Fruit fly (Drosophila melanogaster): ENCODE data around the gene Frl.

Gene Frl

DNA sequence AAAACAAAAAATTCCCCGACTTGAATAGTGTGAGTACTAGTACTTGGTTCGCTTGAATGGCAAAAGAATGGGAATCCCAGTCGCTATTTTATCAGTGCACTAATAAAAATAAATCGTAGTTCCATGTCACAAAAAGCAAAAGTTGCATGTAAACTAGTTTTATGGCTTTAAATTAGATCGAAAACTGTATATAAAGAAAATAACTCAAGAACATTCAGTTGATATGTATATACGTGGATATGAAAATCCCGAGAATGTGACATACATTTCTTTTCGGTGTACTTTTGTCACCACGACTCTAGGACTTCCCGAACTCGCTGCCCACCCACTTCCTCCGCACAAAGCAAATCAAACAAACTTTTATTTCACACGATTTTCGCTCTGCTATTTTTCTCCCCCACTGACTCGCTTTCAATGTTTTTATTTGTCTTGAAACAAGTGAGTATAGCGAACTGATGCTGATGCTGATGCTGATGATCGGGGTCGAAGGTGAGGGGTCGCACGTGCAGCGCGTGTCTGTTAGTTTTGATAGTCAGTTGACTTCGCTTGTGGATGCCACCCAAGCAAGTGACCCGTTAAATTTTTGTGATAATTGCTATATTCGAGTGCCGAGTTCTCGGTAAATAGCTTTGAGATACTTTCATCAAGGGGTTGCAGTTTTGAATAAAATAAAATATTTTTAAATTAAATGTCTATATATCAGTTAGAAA, 48.6 kb downstream of the Frl start:
- no peak for TF ChIP-seq sv (GFP tag; optimal IDR thresholded peaks at IDR 0.05)
- no peak for TF ChIP-seq Abd-B (GFP tag; optimal IDR thresholded peaks at IDR 0.05)
- TF ChIP-seq jim (GFP tag; optimal IDR thresholded peaks at IDR 0.05), result no peak
- TF ChIP-seq Jra (GFP tag; optimal IDR thresholded peaks at IDR 0.05), result no peak
- TF ChIP-seq Hnf4 (GFP tag; optimal IDR thresholded peaks at IDR 0.05), result no peak
- no peak for TF ChIP-seq HLH106 (tag; optimal IDR thresholded peaks at IDR 0.05)
- TF ChIP-seq dmrt93B (GFP tag; optimal IDR thresholded peaks at IDR 0.05), result no peak
- no peak for TF ChIP-seq CG9705 (GFP tag; optimal IDR thresholded peaks at IDR 0.05)
- TF ChIP-seq lola (GFP tag; optimal IDR thresholded peaks at IDR 0.05), result no peak
- no peak for TF ChIP-seq brk (GFP tag; optimal IDR thresholded peaks at IDR 0.05)
- no peak for TF ChIP-seq Myc (optimal IDR thresholded peaks at IDR 0.05)
- TF ChIP-seq CrebA (GFP tag; optimal IDR thresholded peaks at IDR 0.05; ENCODE audit: borderline replicate concordance), result no peak
- no peak for TF ChIP-seq ey (GFP tag; optimal IDR thresholded peaks at IDR 0.05)
- TF ChIP-seq N (GFP tag; optimal IDR thresholded peaks at IDR 0.05), result no peak
- no peak for TF ChIP-seq CG32264 (GFP tag; optimal IDR thresholded peaks at IDR 0.05)
- no peak for TF ChIP-seq OdsH (GFP tag; optimal IDR thresholded peaks at IDR 0.05)
- no peak for TF ChIP-seq h (GFP tag; optimal IDR thresholded peaks at IDR 0.05)
- TF ChIP-seq woc (GFP tag; optimal IDR thresholded peaks at IDR 0.05), result no peak
- no peak for TF ChIP-seq Mio (GFP tag; optimal IDR thresholded peaks at IDR 0.05)

DNA sequence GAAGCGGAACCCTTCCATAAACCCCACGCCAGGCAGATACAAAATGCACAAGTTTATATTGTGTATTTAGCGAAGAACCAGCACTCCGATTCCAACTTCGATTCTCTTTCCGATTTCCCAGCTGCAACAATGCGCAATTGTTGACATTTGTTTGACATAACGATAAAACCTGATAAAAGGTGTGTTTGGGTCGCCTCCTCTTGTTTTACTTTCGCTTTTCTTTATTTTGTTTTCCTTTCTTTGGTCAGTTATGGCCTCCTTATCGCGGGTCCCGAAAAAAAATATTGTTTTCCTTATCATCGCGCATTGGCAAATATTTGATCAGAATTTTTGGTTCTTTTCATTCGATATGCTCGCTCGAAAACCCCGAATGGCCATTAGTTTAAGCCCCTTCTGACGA, 52.0 kb downstream of the Frl start:
- TF ChIP-seq h (GFP tag; optimal IDR thresholded peaks at IDR 0.05) (no peak), psq (GFP tag; optimal IDR thresholded peaks at IDR 0.05) (no peak), brk (GFP tag; optimal IDR thresholded peaks at IDR 0.05) (no peak), rgr (GFP tag; optimal IDR thresholded peaks at IDR 0.05) (no peak), CG32264 (GFP tag; optimal IDR thresholded peaks at IDR 0.05) (no peak), N (GFP tag; optimal IDR thresholded peaks at IDR 0.05) (no peak), dsf (GFP tag; optimal IDR thresholded peaks at IDR 0.05; ENCODE audit: borderline replicate concordance) (no peak), jim (GFP tag; optimal IDR thresholded peaks at IDR 0.05) (no peak), Hr83 (GFP tag; optimal IDR thresholded peaks at IDR 0.05; ENCODE audit: poor library complexity, severe bottlenecking) (no peak), lola (GFP tag; optimal IDR thresholded peaks at IDR 0.05) (no peak), sage (GFP tag; optimal IDR thresholded peaks at IDR 0.05) (no peak)

DNA sequence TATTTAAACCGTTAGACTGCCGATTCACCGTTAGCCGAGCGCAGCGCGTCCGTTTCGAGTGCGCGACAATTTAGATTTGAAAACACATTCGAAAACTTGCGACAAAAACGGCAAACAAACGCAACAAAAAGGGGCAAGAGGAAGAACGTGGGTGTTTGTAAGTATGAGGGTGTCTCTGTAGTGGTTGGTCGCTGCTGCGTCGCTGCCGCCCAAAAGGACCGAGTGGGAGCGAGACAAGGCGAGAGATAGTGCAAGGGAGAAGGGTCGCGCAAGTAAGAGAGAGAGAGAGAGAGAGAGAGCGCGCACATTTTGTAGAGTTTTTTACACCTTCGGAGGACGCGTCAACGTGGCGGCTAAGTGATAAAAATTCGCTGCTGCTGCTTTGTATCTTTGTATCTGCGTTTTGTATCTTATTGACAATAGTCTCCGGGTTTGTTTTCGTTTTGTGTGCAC, 55.1 kb downstream of the Frl start, which contains the start of gene Sox21a:
Gene Sox21a (minus strand): TSS at position 51 of the 453 bp plus-strand sequence.
- TF ChIP-seq psq (GFP tag; optimal IDR thresholded peaks at IDR 0.05) (no peak), tai (GFP tag; optimal IDR thresholded peaks at IDR 0.05) (no peak), usp (GFP tag; optimal IDR thresholded peaks at IDR 0.05) (no peak), br (GFP tag; optimal IDR thresholded peaks at IDR 0.05) (no peak), Hr83 (GFP tag; optimal IDR thresholded peaks at IDR 0.05; ENCODE audit: poor library complexity, severe bottlenecking) (no peak), Jra (GFP tag; optimal IDR thresholded peaks at IDR 0.05) (no peak), dl (GFP tag; optimal IDR thresholded peaks at IDR 0.05; ENCODE audit: insufficient read depth in 1 of 2, partially characterized antibody in 2 of 2) (no peak), Vsx2 (GFP tag; optimal IDR thresholded peaks at IDR 0.05; ENCODE audit: partially characterized antibody) (no peak), jim (GFP tag; optimal IDR thresholded peaks at IDR 0.05) (no peak), CrebA (GFP tag; optimal IDR thresholded peaks at IDR 0.05; ENCODE audit: borderline replicate concordance) (no peak), OdsH (GFP tag; optimal IDR thresholded peaks at IDR 0.05) (no peak), woc (GFP tag; optimal IDR thresholded peaks at IDR 0.05) (no peak), Hr78 (GFP tag; optimal IDR thresholded peaks at IDR 0.05) (no peak), Mio (GFP tag; optimal IDR thresholded peaks at IDR 0.05) (no peak), fru (GFP tag; optimal IDR thresholded peaks at IDR 0.05) (no peak), CG9705 (GFP tag; optimal IDR thresholded peaks at IDR 0.05) (no peak)

DNA sequence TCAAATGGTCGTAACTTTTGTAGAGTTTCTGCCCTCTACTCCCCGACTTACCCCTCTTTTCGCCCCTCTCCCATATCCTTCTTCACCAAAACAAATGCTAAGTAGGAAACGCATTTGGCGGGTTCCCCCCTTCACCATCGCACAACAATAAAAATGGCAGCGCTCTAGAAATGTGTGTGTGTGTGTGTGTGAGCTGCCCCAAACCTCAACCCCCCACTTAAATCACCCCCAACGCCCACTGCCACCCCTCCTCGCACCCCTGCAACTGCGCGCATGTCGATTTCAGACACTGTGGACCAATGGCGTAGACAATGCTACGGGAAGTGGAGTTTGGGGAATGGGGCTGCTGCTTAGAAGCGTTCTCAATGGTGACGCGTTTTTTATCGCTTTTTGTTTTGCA, 56.8 kb downstream of the Frl start:
- no peak for TF ChIP-seq br (GFP tag; optimal IDR thresholded peaks at IDR 0.05)

DNA sequence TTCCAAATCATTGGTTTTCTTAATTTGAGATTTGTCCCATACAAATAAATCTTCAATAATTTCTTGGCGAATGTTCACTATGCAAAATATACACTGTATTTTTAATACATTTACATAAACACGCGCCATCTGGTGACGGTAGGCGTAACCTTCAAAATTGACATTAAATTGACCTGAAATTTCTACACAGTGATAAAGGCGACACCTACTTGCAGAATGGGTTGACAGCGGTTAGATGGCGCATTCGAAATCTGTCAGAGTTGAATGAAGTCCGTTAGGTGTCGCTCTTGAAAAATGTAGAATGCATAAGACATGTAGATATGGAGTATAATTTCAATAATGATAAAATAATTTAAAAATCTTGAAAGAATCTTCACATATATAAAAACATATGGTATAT, 58.4 kb downstream of the Frl start:
- TF ChIP-seq foxo (GFP tag; optimal IDR thresholded peaks at IDR 0.05), result peak in 1 of 2 experiments; percentile 79
- peak; percentile 37 for TF ChIP-seq dmrt93B (GFP tag; optimal IDR thresholded peaks at IDR 0.05)
- TF ChIP-seq Vsx2 (GFP tag; optimal IDR thresholded peaks at IDR 0.05; ENCODE audit: partially characterized antibody), result no peak
- peak; percentile 59 for TF ChIP-seq OdsH (GFP tag; optimal IDR thresholded peaks at IDR 0.05)
- TF ChIP-seq CG9705 (GFP tag; optimal IDR thresholded peaks at IDR 0.05), result no peak
- peak; percentile 53 for TF ChIP-seq Hnf4 (GFP tag; optimal IDR thresholded peaks at IDR 0.05)
- TF ChIP-seq ey (GFP tag; optimal IDR thresholded peaks at IDR 0.05), result peak; percentile 67
- TF ChIP-seq tai (GFP tag; optimal IDR thresholded peaks at IDR 0.05), result peak; percentile 59
- TF ChIP-seq sv (GFP tag; optimal IDR thresholded peaks at IDR 0.05), result peak; percentile 76
- TF ChIP-seq HLH106 (tag; optimal IDR thresholded peaks at IDR 0.05), result peak; percentile 57
- peak; percentile 64 for TF ChIP-seq Hr83 (GFP tag; optimal IDR thresholded peaks at IDR 0.05; ENCODE audit: poor library complexity, severe bottlenecking)
- TF ChIP-seq CG32264 (GFP tag; optimal IDR thresholded peaks at IDR 0.05), result no peak
- TF ChIP-seq Rel (GFP tag; optimal IDR thresholded peaks at IDR 0.05), result no peak
- no peak for TF ChIP-seq Rel (tag; optimal IDR thresholded peaks at IDR 0.05)
- no peak for TF ChIP-seq Dfd (GFP tag; optimal IDR thresholded peaks at IDR 0.05)
- TF ChIP-seq psq (GFP tag; optimal IDR thresholded peaks at IDR 0.05), result peak; percentile 42
- TF ChIP-seq rgr (GFP tag; optimal IDR thresholded peaks at IDR 0.05), result peak; percentile 71
- TF ChIP-seq jim (GFP tag; optimal IDR thresholded peaks at IDR 0.05), result peak; percentile 41
- TF ChIP-seq lola (GFP tag; optimal IDR thresholded peaks at IDR 0.05), result no peak
- TF ChIP-seq sage (GFP tag; optimal IDR thresholded peaks at IDR 0.05), result no peak
- peak; percentile 70 for TF ChIP-seq h (GFP tag; optimal IDR thresholded peaks at IDR 0.05)
- TF ChIP-seq fru (GFP tag; optimal IDR thresholded peaks at IDR 0.05), result peak; percentile 64
- no peak for TF ChIP-seq GATAd (GFP tag; optimal IDR thresholded peaks at IDR 0.05)
- no peak for TF ChIP-seq woc (GFP tag; optimal IDR thresholded peaks at IDR 0.05)
- no peak for TF ChIP-seq Mio (GFP tag; optimal IDR thresholded peaks at IDR 0.05)
- TF ChIP-seq Dif (GFP tag; optimal IDR thresholded peaks at IDR 0.05; ENCODE audit: partially characterized antibody), result no peak

Measured in whole organism, wandering third instar larva.